Fruit fly (Drosophila melanogaster) whole organism, embryonic: ENCODE measurements around the gene CG12279.

Experiments used
- B-H1 ChIP-seq: fragments of 200-800 bp; sonication (Bioruptor generic); IDR thresholded peaks from 3 replicates; pipeline ENCODE4 v1.3.6; 2022; ENCODE audit warnings: missing biosample characterization, missing genetic modification characterization
- BEAF-32 ChIP-seq: fragments of 200-800 bp; sonication (Bioruptor generic); optimal IDR thresholded peaks from 3 replicates; lab custom pipeline; 2017; ENCODE audit warnings: missing biosample characterization, missing genetic modification characterization, mild to moderate bottlenecking, moderate library complexity, missing genetic modification reagents
- Bdp1 ChIP-seq: fragments of 200-800 bp; sonication (Bioruptor generic); optimal IDR thresholded peaks from 3 replicates; lab custom pipeline; 2016; ENCODE audit warnings: missing biosample characterization, missing genetic modification characterization
- CG10209 ChIP-seq: fragments of 200-800 bp; sonication (Bioruptor generic); optimal IDR thresholded peaks from 3 replicates; lab custom pipeline; 2017; ENCODE audit warnings: missing biosample characterization, mild to moderate bottlenecking, missing genetic modification characterization, missing genetic modification reagents
- CG10959 ChIP-seq: fragments of 200-800 bp; sonication (Bioruptor generic); IDR thresholded peaks from 2 replicates; pipeline ENCODE4 v1.3.6; 2022; ENCODE audit warnings: missing biosample characterization, missing genetic modification characterization
- CG11085 ChIP-seq: fragments of 200-800 bp; sonication (Bioruptor generic); IDR thresholded peaks from 2 replicates; pipeline ENCODE4 v1.3.6; 2022; ENCODE audit warnings: missing biosample characterization, missing genetic modification characterization
- CG11398 ChIP-seq: fragments of 200-800 bp; sonication (Bioruptor generic); optimal IDR thresholded peaks from 2 replicates; lab custom pipeline; 2016; ENCODE audit warnings: missing biosample characterization, missing genetic modification characterization
- CG11696 ChIP-seq: fragments of 200-800 bp; sonication (Bioruptor generic); IDR thresholded peaks from 2 replicates; pipeline ENCODE4 v1.3.6; 2022; ENCODE audit warnings: missing biosample characterization, missing genetic modification characterization
- CG15073 ChIP-seq: fragments of 200-800 bp; sonication (Bioruptor generic); optimal IDR thresholded peaks from 2 replicates; lab custom pipeline; 2016; ENCODE audit warnings: missing biosample characterization, missing genetic modification characterization
- CG17361 ChIP-seq: fragments of 200-800 bp; sonication (Bioruptor generic); IDR thresholded peaks from 3 replicates; pipeline ENCODE4 v1.3.6; 2022; ENCODE audit warnings: missing biosample characterization, missing genetic modification characterization
- CG31441 ChIP-seq: fragments of 200-800 bp; sonication (Bioruptor generic); IDR thresholded peaks from 2 replicates; pipeline ENCODE4 v1.3.6; 2022; ENCODE audit warnings: missing biosample characterization, missing genetic modification characterization
- CG33557 ChIP-seq: fragments of 200-800 bp; sonication (Bioruptor generic); optimal IDR thresholded peaks from 2 replicates; lab custom pipeline; 2019; ENCODE audit warnings: missing biosample characterization, mild to moderate bottlenecking, missing genetic modification characterization, moderate library complexity
- CG3838 ChIP-seq: fragments of 200-800 bp; sonication (Bioruptor generic); optimal IDR thresholded peaks from 3 replicates; lab custom pipeline; 2016; ENCODE audit warnings: missing biosample characterization, missing genetic modification characterization
- CG42726 ChIP-seq: fragments of 200-800 bp; sonication (Bioruptor generic); IDR thresholded peaks from 2 replicates; pipeline ENCODE4 v1.3.6; 2022; ENCODE audit warnings: missing biosample characterization, missing genetic modification characterization; ENCODE audit not compliant: partially characterized antibody
- CG6854 ChIP-seq: fragments of 200-800 bp; sonication (Bioruptor generic); optimal IDR thresholded peaks from 3 replicates; lab custom pipeline; 2017; ENCODE audit warnings: missing biosample characterization, mild to moderate bottlenecking, missing genetic modification characterization
- CG7357 ChIP-seq: fragments of 200-800 bp; sonication (Bioruptor generic); IDR thresholded peaks from 3 replicates; pipeline ENCODE4 v1.3.6; 2022; ENCODE audit warnings: missing biosample characterization, missing genetic modification characterization
- CG7839 ChIP-seq: fragments of 200-800 bp; sonication (Bioruptor generic); optimal IDR thresholded peaks from 3 replicates; lab custom pipeline; 2018; ENCODE audit warnings: missing biosample characterization, mild to moderate bottlenecking, missing genetic modification characterization, moderate library complexity
- CG8924 ChIP-seq: fragments of 200-800 bp; optimal IDR thresholded peaks from 3 replicates; lab custom pipeline; 2019; ENCODE audit warnings: missing biosample characterization, mild to moderate bottlenecking, missing genetic modification characterization, moderate library complexity
- CG9437 ChIP-seq: fragments of 200-800 bp; sonication (Bioruptor generic); optimal IDR thresholded peaks from 2 replicates; lab custom pipeline; 2018; ENCODE audit warnings: missing biosample characterization, mild to moderate bottlenecking, missing genetic modification characterization
- CkIIα-i1 ChIP-seq: fragments of 200-800 bp; sonication (Bioruptor generic); IDR thresholded peaks from 2 replicates; pipeline ENCODE4 v1.3.6; 2022; ENCODE audit warnings: missing biosample characterization, missing genetic modification characterization
- D19A ChIP-seq: fragments of 200-800 bp; optimal IDR thresholded peaks from 3 replicates; lab custom pipeline; 2019; ENCODE audit warnings: missing biosample characterization, mild to moderate bottlenecking, missing genetic modification characterization, moderate library complexity
- Dad ChIP-seq: fragments of 200-800 bp; sonication (Bioruptor generic); optimal IDR thresholded peaks from 3 replicates; lab custom pipeline; 2016; ENCODE audit warnings: missing biosample characterization, missing genetic modification characterization
- Dip3 ChIP-seq: fragments of 200-800 bp; sonication (Bioruptor generic); optimal IDR thresholded peaks from 3 replicates; lab custom pipeline; 2016; ENCODE audit warnings: missing biosample characterization, missing genetic modification characterization
- Doc3 ChIP-seq: fragments of 200-800 bp; sonication (Bioruptor generic); IDR thresholded peaks from 3 replicates; pipeline ENCODE4 v1.3.6; 2022; ENCODE audit warnings: missing biosample characterization, missing genetic modification characterization; ENCODE audit not compliant: partially characterized antibody
- Fer2 ChIP-seq: fragments of 200-800 bp; sonication (Bioruptor generic); optimal IDR thresholded peaks from 2 replicates; lab custom pipeline; 2018; ENCODE audit warnings: missing biosample characterization, mild to moderate bottlenecking, missing genetic modification characterization, moderate library complexity
- H15 ChIP-seq: fragments of 200-800 bp; sonication (Bioruptor generic); IDR thresholded peaks from 3 replicates; pipeline ENCODE4 v1.3.6; 2022; ENCODE audit warnings: missing biosample characterization, missing genetic modification characterization
- Hr3 ChIP-seq: fragments of 200-800 bp; sonication (Bioruptor generic); optimal IDR thresholded peaks from 3 replicates; lab custom pipeline; 2016; ENCODE audit warnings: missing biosample characterization, missing genetic modification characterization
- NK7.1 ChIP-seq: fragments of 200-800 bp; sonication (Bioruptor generic); optimal IDR thresholded peaks from 3 replicates; lab custom pipeline; 2016; ENCODE audit warnings: missing biosample characterization, missing genetic modification characterization
- Sox100B ChIP-seq: fragments of 200-800 bp; sonication (Bioruptor generic); optimal IDR thresholded peaks from 3 replicates; lab custom pipeline; 2018; ENCODE audit warnings: missing biosample characterization, mild to moderate bottlenecking, missing genetic modification characterization
- Ssrp ChIP-seq: fragments of 200-800 bp; sonication (Bioruptor generic); optimal IDR thresholded peaks from 2 replicates; lab custom pipeline; 2018; ENCODE audit warnings: missing biosample characterization, mild to moderate bottlenecking, missing genetic modification characterization, moderate library complexity
- Trl ChIP-seq, 3 experiments: fragments of >200 bp in 2 of 3; fragments of 200-800 bp in 1 of 3; sonication (Bioruptor generic) in 1 of 3; optimal IDR thresholded peaks; 2 replicates in 1 of 3; 3 replicates in 2 of 3; lab custom pipeline; 2016 to 2017; ENCODE audit warnings: missing biosample characterization in 1 of 3, missing genetic modification characterization in 1 of 3
- abd-A ChIP-seq: fragments of 200-800 bp; sonication (Bioruptor generic); optimal IDR thresholded peaks from 3 replicates; lab custom pipeline; 2019; ENCODE audit warnings: missing biosample characterization, mild to moderate bottlenecking, missing genetic modification characterization, moderate library complexity
- ash1 ChIP-seq: fragments of 200-800 bp; sonication (Bioruptor generic); optimal IDR thresholded peaks from 2 replicates; lab custom pipeline; 2018; ENCODE audit warnings: missing biosample characterization, mild to moderate bottlenecking, missing genetic modification characterization
- bab2 ChIP-seq: fragments of 200-800 bp; sonication (Bioruptor generic); optimal IDR thresholded peaks from 2 replicates; lab custom pipeline; 2016; ENCODE audit warnings: missing biosample characterization, missing genetic modification characterization
- bcd ChIP-seq: fragments of 200-800 bp; sonication (Bioruptor generic); optimal IDR thresholded peaks from 2 replicates; lab custom pipeline; 2017; ENCODE audit warnings: missing biosample characterization, mild to moderate bottlenecking, missing genetic modification characterization
- chn ChIP-seq: fragments of 200-800 bp; sonication (Bioruptor generic); optimal IDR thresholded peaks from 2 replicates; lab custom pipeline; 2016; ENCODE audit warnings: missing biosample characterization, missing genetic modification characterization
- fd102C ChIP-seq: fragments of 200-800 bp; sonication (Bioruptor generic); optimal IDR thresholded peaks from 2 replicates; lab custom pipeline; 2018; ENCODE audit warnings: missing biosample characterization, mild to moderate bottlenecking, missing genetic modification characterization, moderate library complexity
- fd64A ChIP-seq: fragments of 200-800 bp; sonication (Bioruptor generic); optimal IDR thresholded peaks from 3 replicates; lab custom pipeline; 2018; ENCODE audit warnings: missing biosample characterization, mild to moderate bottlenecking, missing genetic modification characterization
- fd96Cb ChIP-seq: fragments of 200-800 bp; sonication (Bioruptor generic); optimal IDR thresholded peaks from 2 replicates; lab custom pipeline; 2018; ENCODE audit warnings: missing biosample characterization, mild to moderate bottlenecking, missing genetic modification characterization, moderate library complexity
- ham ChIP-seq: fragments of 200-800 bp; sonication (Bioruptor generic); IDR thresholded peaks from 2 replicates; pipeline ENCODE4 v1.3.6; 2022; ENCODE audit warnings: missing biosample characterization, missing genetic modification characterization
- lab ChIP-seq: fragments of 200-800 bp; sonication (Bioruptor generic); optimal IDR thresholded peaks from 3 replicates; lab custom pipeline; 2017; ENCODE audit warnings: missing biosample characterization, missing genetic modification characterization, mild to moderate bottlenecking, moderate library complexity, missing genetic modification reagents
- luna ChIP-seq: fragments of 200-800 bp; sonication (Bioruptor generic); optimal IDR thresholded peaks from 2 replicates; lab custom pipeline; 2016; ENCODE audit warnings: missing biosample characterization, missing genetic modification characterization
- psq ChIP-seq: fragments of 200-800 bp; sonication (Bioruptor generic); optimal IDR thresholded peaks from 2 replicates; lab custom pipeline; 2017; ENCODE audit warnings: missing biosample characterization, missing genetic modification characterization
- run ChIP-seq: fragments of 200-800 bp; sonication (Bioruptor generic); optimal IDR thresholded peaks from 3 replicates; lab custom pipeline; 2018; ENCODE audit warnings: missing biosample characterization, mild to moderate bottlenecking, missing genetic modification characterization
- sd ChIP-seq: fragments of 200-800 bp; sonication (Bioruptor generic); optimal IDR thresholded peaks from 3 replicates; lab custom pipeline; 2018; ENCODE audit warnings: missing biosample characterization, mild to moderate bottlenecking, missing genetic modification characterization, moderate library complexity
- sens-2 ChIP-seq: fragments of 200-800 bp; sonication (Bioruptor generic); IDR thresholded peaks from 2 replicates; pipeline ENCODE4 v1.3.6; 2022; ENCODE audit warnings: missing biosample characterization, missing genetic modification characterization
- slou ChIP-seq: fragments of 200-800 bp; sonication (Bioruptor generic); optimal IDR thresholded peaks from 3 replicates; lab custom pipeline; 2016; ENCODE audit warnings: missing biosample characterization, missing genetic modification characterization
- vfl ChIP-seq: fragments of 200-800 bp; sonication (Bioruptor generic); optimal IDR thresholded peaks from 2 replicates; lab custom pipeline; 2016; ENCODE audit warnings: missing biosample characterization, missing genetic modification characterization

The CG12279 gene

DNA sequence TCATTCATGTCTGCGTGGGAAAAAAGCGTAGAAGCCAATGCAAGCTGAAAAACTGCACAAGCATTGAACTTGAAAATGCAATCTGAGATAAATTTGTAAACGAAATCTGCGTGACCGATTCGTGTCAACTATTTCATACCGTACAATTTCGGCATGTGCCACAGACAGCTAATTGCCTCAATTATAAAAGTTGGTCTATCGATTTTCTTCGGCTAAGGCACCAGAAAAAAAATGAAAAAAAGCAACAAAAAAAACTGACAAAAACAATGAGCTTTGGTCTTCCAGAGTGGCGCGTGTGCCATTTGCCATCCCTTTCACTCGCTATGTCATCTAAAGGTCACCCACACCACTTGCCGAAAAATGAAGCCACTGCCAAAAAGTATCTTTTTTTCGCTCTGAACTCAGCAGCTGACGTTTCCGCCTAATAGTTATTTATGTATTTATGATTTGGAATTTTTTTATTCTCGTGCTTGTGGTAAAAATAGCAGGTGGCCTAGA lies 13.7 kb downstream of the CG12279 start (continued):
- TF ChIP-seq CG8924 (tag; lab: Kevin White, UChicago) (no peak), CG7839 (tag; lab: Kevin White, UChicago) (no peak), abd-A (tag; lab: Kevin White, UChicago) (peak; percentile 52), CG33557 (GFP tag; lab: Kevin White, UChicago) (no peak), bcd (GFP tag; lab: Kevin White, UChicago) (no peak), CG3838 (GFP tag; lab: Kevin White, UChicago) (no peak), CG31441 (GFP tag; lab: Robert Waterston, UW) (no peak), sd (tag; lab: Kevin White, UChicago) (peak; percentile 62), CG10209 (GFP tag; lab: Kevin White, UChicago) (no peak), CG11696 (GFP tag; lab: Robert Waterston, UW) (no peak)
- TF ChIP-seq, all 482 proteins: peak for 10

DNA sequence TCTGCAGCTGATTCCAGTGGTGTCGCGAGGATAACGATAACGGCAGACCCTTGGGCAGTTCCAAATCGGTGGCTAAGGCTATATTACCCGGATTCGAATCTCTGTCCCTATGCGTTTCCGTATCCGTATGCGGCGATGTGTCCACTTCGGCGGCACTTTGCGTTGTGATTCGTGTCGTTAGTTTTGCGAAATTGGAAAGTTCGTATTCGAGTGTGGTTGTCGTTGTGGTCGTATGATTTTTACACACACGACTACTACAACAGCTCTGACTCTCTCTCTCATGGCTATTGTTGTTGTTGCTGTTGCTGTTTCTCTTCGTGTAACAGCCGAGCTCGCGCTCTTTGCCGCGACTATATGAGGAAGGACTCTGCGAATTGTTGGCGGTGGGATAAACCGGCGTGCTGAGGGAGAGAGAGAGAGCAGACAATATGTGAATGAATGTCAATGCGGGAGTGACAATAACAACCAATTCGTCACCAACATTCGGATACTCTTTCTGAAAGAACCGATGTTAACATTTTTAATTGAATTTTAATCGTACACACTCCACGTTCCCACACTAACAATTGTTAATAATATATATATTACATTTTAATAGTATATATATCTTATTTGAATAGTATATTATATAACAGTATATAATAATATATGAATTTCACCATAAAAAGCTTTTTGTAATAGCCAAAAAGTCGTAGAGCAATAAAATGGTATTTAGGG lies 14.9 kb downstream of the CG12279 start:
- no peak for TF ChIP-seq psq (GFP tag; lab: Kevin White, UChicago)
- TF ChIP-seq slou (GFP tag; lab: Kevin White, UChicago) = no peak
- TF ChIP-seq bab2 (GFP tag; lab: Kevin White, UChicago) = no peak
- peak; percentile 71 to 90 for TF ChIP-seq Trl (optimal IDR thresholded peaks at IDR 0.05; lab: Kevin White, UChicago)
- TF ChIP-seq Trl (GFP tag; optimal IDR thresholded peaks at IDR 0.05; lab: Kevin White, UChicago) = no peak
- no peak for TF ChIP-seq Bdp1 (GFP tag; lab: Kevin White, UChicago)
- TF ChIP-seq ham (GFP tag; lab: Robert Waterston, UW) = no peak
- no peak for TF ChIP-seq Ssrp
- peak; percentile 35 for TF ChIP-seq luna (GFP tag; lab: Kevin White, UChicago)
- TF ChIP-seq CG42726 (GFP tag; lab: Robert Waterston, UW) = 0 out of 2 replicates have a peak, but pooled peaks have one; percentile 29
- peak; percentile 32 for TF ChIP-seq fd96Cb (tag; lab: Kevin White, UChicago)
- TF ChIP-seq CG9437 (GFP tag; lab: Kevin White, UChicago) = peak; percentile 26
- no peak for TF ChIP-seq CG11398 (GFP tag; lab: Kevin White, UChicago)
- peak; percentile 48 for TF ChIP-seq lab (GFP tag; lab: Kevin White, UChicago)
- no peak for TF ChIP-seq CG15073 (GFP tag; lab: Kevin White, UChicago)
- TF ChIP-seq CG11085 (GFP tag; lab: Robert Waterston, UW) = no peak
- TF ChIP-seq ash1 (GFP tag; lab: Kevin White, UChicago) = no peak
- no peak for TF ChIP-seq CkIIα-i1
- TF ChIP-seq vfl (GFP tag; lab: Kevin White, UChicago) = no peak
- peak; percentile 98 for TF ChIP-seq D19A (tag; lab: Kevin White, UChicago)
- no peak for TF ChIP-seq BEAF-32 (GFP tag; lab: Kevin White, UChicago)
- no peak for TF ChIP-seq CG7357 (GFP tag; lab: Robert Waterston, UW)
- no peak for TF ChIP-seq Doc3 (GFP tag; lab: Robert Waterston, UW)
- TF ChIP-seq Hr3 (GFP tag; lab: Kevin White, UChicago) = peak; percentile 23
- TF ChIP-seq chn (GFP tag; lab: Kevin White, UChicago) = no peak
- peak; percentile 52 for TF ChIP-seq Sox100B (GFP tag; lab: Kevin White, UChicago)
- peak; percentile 42; the same call in 2 of the 3 replicates for TF ChIP-seq CG17361
- no peak for TF ChIP-seq CG10959
- no peak for TF ChIP-seq fd64A (GFP tag; lab: Kevin White, UChicago)
- no peak for TF ChIP-seq sens-2
- TF ChIP-seq B-H1 (GFP tag; lab: Robert Waterston, UW) = no peak
- TF ChIP-seq Dip3 (GFP tag; lab: Kevin White, UChicago) = no peak
- peak; percentile 35 for TF ChIP-seq CG6854
- TF ChIP-seq run (tag; lab: Kevin White, UChicago) = no peak
- TF ChIP-seq fd102C (GFP tag; lab: Kevin White, UChicago) = no peak
- no peak for TF ChIP-seq NK7.1 (GFP tag; lab: Kevin White, UChicago)
- TF ChIP-seq Dad (GFP tag; lab: Kevin White, UChicago) = no peak
- TF ChIP-seq H15 = no peak
- TF ChIP-seq Fer2 (tag; lab: Kevin White, UChicago) = peak; percentile 33
